Fruit fly (Drosophila melanogaster) whole organism, embryonic: ENCODE results near the gene CtsF.

ENCODE experiments used
- Aef1 ChIP-seq: fragments of 200-800 bp; sonication (Bioruptor generic); IDR thresholded peaks from 3 replicates; pipeline ENCODE4 v1.3.6; 2022; ENCODE audit warnings: missing biosample characterization, missing genetic modification characterization
- B-H1 ChIP-seq: fragments of 200-800 bp; sonication (Bioruptor generic); IDR thresholded peaks from 3 replicates; pipeline ENCODE4 v1.3.6; 2022; ENCODE audit warnings: missing biosample characterization, missing genetic modification characterization
- BEAF-32 ChIP-seq: fragments of 200-800 bp; sonication (Bioruptor generic); optimal IDR thresholded peaks from 3 replicates; lab custom pipeline; 2017; ENCODE audit warnings: missing biosample characterization, missing genetic modification characterization, mild to moderate bottlenecking, moderate library complexity, missing genetic modification reagents
- CG10959 ChIP-seq: fragments of 200-800 bp; sonication (Bioruptor generic); IDR thresholded peaks from 2 replicates; pipeline ENCODE4 v1.3.6; 2022; ENCODE audit warnings: missing biosample characterization, missing genetic modification characterization
- CG12155 ChIP-seq: fragments of 200-800 bp; sonication (Bioruptor generic); optimal IDR thresholded peaks from 3 replicates; lab custom pipeline; 2016; ENCODE audit warnings: missing biosample characterization, missing genetic modification characterization
- CG15696 ChIP-seq: fragments of 200-800 bp; sonication (Bioruptor generic); optimal IDR thresholded peaks from 2 replicates; lab custom pipeline; 2019; ENCODE audit warnings: missing biosample characterization, mild to moderate bottlenecking, missing genetic modification characterization, moderate library complexity
- CG16779 ChIP-seq: fragments of 200-800 bp; sonication (Bioruptor generic); IDR thresholded peaks from 2 replicates; pipeline ENCODE4 v1.3.6; 2022; ENCODE audit warnings: missing biosample characterization, missing genetic modification characterization
- CG2678 ChIP-seq: fragments of 200-800 bp; sonication (Bioruptor generic); optimal IDR thresholded peaks from 3 replicates; lab custom pipeline; 2019; ENCODE audit warnings: missing biosample characterization, mild to moderate bottlenecking, missing genetic modification characterization, moderate library complexity
- CG4360 ChIP-seq: fragments of 200-800 bp; sonication (Bioruptor generic); IDR thresholded peaks from 2 replicates; pipeline ENCODE4 v1.3.6; 2022; ENCODE audit warnings: missing biosample characterization, missing genetic modification characterization
- CG43689 ChIP-seq: fragments of 200-800 bp; sonication (Bioruptor generic); IDR thresholded peaks from 2 replicates; pipeline ENCODE4 v1.3.6; 2022; ENCODE audit warnings: missing biosample characterization, missing genetic modification characterization
- CG6765 ChIP-seq: fragments of 200-800 bp; sonication (Bioruptor generic); optimal IDR thresholded peaks from 3 replicates; lab custom pipeline; 2017; ENCODE audit warnings: missing biosample characterization, mild to moderate bottlenecking, missing genetic modification characterization
- CG7357 ChIP-seq: fragments of 200-800 bp; sonication (Bioruptor generic); IDR thresholded peaks from 3 replicates; pipeline ENCODE4 v1.3.6; 2022; ENCODE audit warnings: missing biosample characterization, missing genetic modification characterization
- CG7963 ChIP-seq: fragments of 200-800 bp; sonication (Bioruptor generic); IDR thresholded peaks from 3 replicates; pipeline ENCODE4 v1.3.6; 2022; ENCODE audit warnings: missing biosample characterization, missing genetic modification characterization; ENCODE audit not compliant: partially characterized antibody
- CG8281 ChIP-seq: fragments of 200-800 bp; sonication (Bioruptor generic); optimal IDR thresholded peaks from 2 replicates; lab custom pipeline; 2018; ENCODE audit warnings: missing biosample characterization, mild to moderate bottlenecking, missing genetic modification characterization, moderate library complexity
- CG8765 ChIP-seq: fragments of 200-800 bp; sonication (Bioruptor generic); IDR thresholded peaks from 2 replicates; pipeline ENCODE4 v1.3.6; 2022; ENCODE audit warnings: missing biosample characterization, missing genetic modification characterization
- CG9437 ChIP-seq: fragments of 200-800 bp; sonication (Bioruptor generic); optimal IDR thresholded peaks from 2 replicates; lab custom pipeline; 2018; ENCODE audit warnings: missing biosample characterization, mild to moderate bottlenecking, missing genetic modification characterization
- CG9932 ChIP-seq: fragments of 200-800 bp; sonication (Bioruptor generic); IDR thresholded peaks from 2 replicates; pipeline ENCODE4 v1.3.6; 2022; ENCODE audit warnings: missing biosample characterization, missing genetic modification characterization
- CTCF ChIP-seq: fragments of 200-800 bp; sonication (Bioruptor generic); optimal IDR thresholded peaks from 2 replicates; lab custom pipeline; 2017; ENCODE audit warnings: missing biosample characterization, mild to moderate bottlenecking, missing genetic modification characterization, moderate library complexity
- Drgx ChIP-seq: fragments of 200-800 bp; sonication (Bioruptor generic); IDR thresholded peaks from 2 replicates; pipeline ENCODE4 v1.3.6; 2022; ENCODE audit warnings: missing biosample characterization, missing genetic modification characterization
- ERR ChIP-seq: fragments of 200-800 bp; sonication (Bioruptor generic); optimal IDR thresholded peaks from 2 replicates; lab custom pipeline; 2016; ENCODE audit warnings: missing biosample characterization, missing genetic modification characterization
- Ets65A ChIP-seq: fragments of 200-800 bp; sonication (Bioruptor generic); peaks from one replicate; lab custom pipeline; 2016; ENCODE audit warnings: missing biosample characterization, missing genetic modification characterization
- HmgZ ChIP-seq: fragments of 200-800 bp; sonication (Bioruptor generic); optimal IDR thresholded peaks from 2 replicates; lab custom pipeline; 2018; ENCODE audit warnings: missing biosample characterization, mild to moderate bottlenecking, missing genetic modification characterization
- Hr51 ChIP-seq, 2 experiments: fragments of 200-800 bp; sonication (Bioruptor generic); optimal IDR thresholded peaks; 2 replicates in 1 of 2; 3 replicates in 1 of 2; lab custom pipeline; 2016 to 2018; ENCODE audit warnings: missing biosample characterization in 2 of 2, missing genetic modification characterization in 2 of 2, mild to moderate bottlenecking in 1 of 2, moderate library complexity in 1 of 2
- MBD-R2 ChIP-seq: fragments of 200-800 bp; sonication (Bioruptor generic); IDR thresholded peaks from 2 replicates; pipeline ENCODE4 v1.3.6; 2022; ENCODE audit warnings: missing biosample characterization, missing genetic modification characterization
- Myb ChIP-seq: fragments of 200-800 bp; sonication (Bioruptor generic); optimal IDR thresholded peaks from 2 replicates; lab custom pipeline; 2016; ENCODE audit warnings: missing biosample characterization, missing genetic modification characterization
- NC2α ChIP-seq: fragments of 200-800 bp; sonication (Bioruptor generic); optimal IDR thresholded peaks from 2 replicates; lab custom pipeline; 2016; ENCODE audit warnings: missing biosample characterization, missing genetic modification characterization
- NfI ChIP-seq: fragments of 200-800 bp; sonication (Bioruptor generic); optimal IDR thresholded peaks from 3 replicates; lab custom pipeline; 2018; ENCODE audit warnings: missing biosample characterization, mild to moderate bottlenecking, missing genetic modification characterization, moderate library complexity
- Oli ChIP-seq: fragments of 200-800 bp; sonication (Bioruptor generic); optimal IDR thresholded peaks from 2 replicates; lab custom pipeline; 2018; ENCODE audit warnings: missing biosample characterization, mild to moderate bottlenecking, missing genetic modification characterization, moderate library complexity
- Side ChIP-seq: fragments of 200-800 bp; sonication (Bioruptor generic); optimal IDR thresholded peaks from 2 replicates; lab custom pipeline; 2016; ENCODE audit warnings: missing biosample characterization, missing genetic modification characterization
- Ssrp ChIP-seq: fragments of 200-800 bp; sonication (Bioruptor generic); optimal IDR thresholded peaks from 2 replicates; lab custom pipeline; 2018; ENCODE audit warnings: missing biosample characterization, mild to moderate bottlenecking, missing genetic modification characterization, moderate library complexity
- Xbp1 ChIP-seq: fragments of 200-800 bp; sonication (Bioruptor generic); optimal IDR thresholded peaks from 3 replicates; lab custom pipeline; 2016; ENCODE audit warnings: missing biosample characterization, mild to moderate bottlenecking, missing genetic modification characterization
- abd-A ChIP-seq: fragments of 200-800 bp; sonication (Bioruptor generic); optimal IDR thresholded peaks from 3 replicates; lab custom pipeline; 2019; ENCODE audit warnings: missing biosample characterization, mild to moderate bottlenecking, missing genetic modification characterization, moderate library complexity
- da ChIP-seq: fragments of 200-800 bp; sonication (Bioruptor generic); optimal IDR thresholded peaks from 2 replicates; lab custom pipeline; 2016; ENCODE audit warnings: missing biosample characterization, missing genetic modification characterization
- hb ChIP-seq: fragments of 200-800 bp; sonication (Bioruptor generic); IDR thresholded peaks from 3 replicates; pipeline ENCODE4 v1.3.6; 2022; ENCODE audit warnings: missing biosample characterization, missing genetic modification characterization; ENCODE audit not compliant: partially characterized antibody
- jing ChIP-seq: fragments of 200-800 bp; sonication (Bioruptor generic); optimal IDR thresholded peaks from 2 replicates; lab custom pipeline; 2018; ENCODE audit warnings: missing biosample characterization, mild to moderate bottlenecking, missing genetic modification characterization
- lov ChIP-seq, 2 experiments: fragments of 200-800 bp in 1 of 2; fragments of >200 bp in 1 of 2; sonication (Bioruptor generic) in 1 of 2; IDR thresholded peaks in 1 of 2; optimal IDR thresholded peaks in 1 of 2; 2 replicates in 1 of 2; 3 replicates in 1 of 2; pipeline versions ENCODE4 v1.3.6 to Lab custom; 2017 to 2022; ENCODE audit warnings: missing biosample characterization in 1 of 2, missing genetic modification characterization in 1 of 2
- odd ChIP-seq: fragments of 200-800 bp; sonication (Bioruptor generic); optimal IDR thresholded peaks from 2 replicates; lab custom pipeline; 2017; ENCODE audit warnings: missing biosample characterization, mild to moderate bottlenecking, missing genetic modification characterization
- run ChIP-seq: fragments of 200-800 bp; sonication (Bioruptor generic); optimal IDR thresholded peaks from 3 replicates; lab custom pipeline; 2018; ENCODE audit warnings: missing biosample characterization, mild to moderate bottlenecking, missing genetic modification characterization
- sim ChIP-seq: fragments of 200-800 bp; sonication (Bioruptor generic); IDR thresholded peaks from 2 replicates; pipeline ENCODE4 v1.3.6; 2022; ENCODE audit warnings: missing biosample characterization, missing genetic modification characterization
- so ChIP-seq: fragments of 200-800 bp; sonication (Bioruptor generic); IDR thresholded peaks from 3 replicates; pipeline ENCODE4 v1.3.6; 2022; ENCODE audit warnings: missing biosample characterization, missing genetic modification characterization
- sqz ChIP-seq: fragments of 200-800 bp; sonication (Bioruptor generic); optimal IDR thresholded peaks from 3 replicates; lab custom pipeline; 2018; ENCODE audit warnings: missing biosample characterization, mild to moderate bottlenecking, missing genetic modification characterization
- sr ChIP-seq: fragments of 200-800 bp; sonication (Bioruptor generic); IDR thresholded peaks from 3 replicates; pipeline ENCODE4 v1.3.6; 2022; ENCODE audit warnings: missing biosample characterization, missing genetic modification characterization
- ssp ChIP-seq: fragments of 200-800 bp; sonication (Bioruptor generic); IDR thresholded peaks from 2 replicates; pipeline ENCODE4 v1.3.6; 2022; ENCODE audit warnings: missing biosample characterization, missing genetic modification characterization
- sug ChIP-seq: fragments of 200-800 bp; optimal IDR thresholded peaks from 2 replicates; lab custom pipeline; 2019; ENCODE audit warnings: missing biosample characterization, mild to moderate bottlenecking, missing genetic modification characterization, moderate library complexity
- unc-4 ChIP-seq: fragments of 200-800 bp; sonication (Bioruptor generic); IDR thresholded peaks from 2 replicates; pipeline ENCODE4 v1.3.6; 2022; ENCODE audit warnings: missing biosample characterization, missing genetic modification characterization; ENCODE audit not compliant: partially characterized antibody
- vnd ChIP-seq: fragments of 200-800 bp; sonication (Bioruptor generic); IDR thresholded peaks from 3 replicates; pipeline ENCODE4 v1.3.6; 2022; ENCODE audit warnings: missing biosample characterization, missing genetic modification characterization; ENCODE audit not compliant: partially characterized antibody
- vvl ChIP-seq: fragments of 200-800 bp; sonication (Bioruptor generic); IDR thresholded peaks from 2 replicates; pipeline ENCODE4 v1.3.6; 2022; ENCODE audit warnings: missing biosample characterization, missing genetic modification characterization
- wor ChIP-seq: fragments of 200-800 bp; sonication (Bioruptor generic); IDR thresholded peaks from 2 replicates; pipeline ENCODE4 v1.3.6; 2022; ENCODE audit warnings: missing biosample characterization, missing genetic modification characterization

Gene CtsF

DNA sequence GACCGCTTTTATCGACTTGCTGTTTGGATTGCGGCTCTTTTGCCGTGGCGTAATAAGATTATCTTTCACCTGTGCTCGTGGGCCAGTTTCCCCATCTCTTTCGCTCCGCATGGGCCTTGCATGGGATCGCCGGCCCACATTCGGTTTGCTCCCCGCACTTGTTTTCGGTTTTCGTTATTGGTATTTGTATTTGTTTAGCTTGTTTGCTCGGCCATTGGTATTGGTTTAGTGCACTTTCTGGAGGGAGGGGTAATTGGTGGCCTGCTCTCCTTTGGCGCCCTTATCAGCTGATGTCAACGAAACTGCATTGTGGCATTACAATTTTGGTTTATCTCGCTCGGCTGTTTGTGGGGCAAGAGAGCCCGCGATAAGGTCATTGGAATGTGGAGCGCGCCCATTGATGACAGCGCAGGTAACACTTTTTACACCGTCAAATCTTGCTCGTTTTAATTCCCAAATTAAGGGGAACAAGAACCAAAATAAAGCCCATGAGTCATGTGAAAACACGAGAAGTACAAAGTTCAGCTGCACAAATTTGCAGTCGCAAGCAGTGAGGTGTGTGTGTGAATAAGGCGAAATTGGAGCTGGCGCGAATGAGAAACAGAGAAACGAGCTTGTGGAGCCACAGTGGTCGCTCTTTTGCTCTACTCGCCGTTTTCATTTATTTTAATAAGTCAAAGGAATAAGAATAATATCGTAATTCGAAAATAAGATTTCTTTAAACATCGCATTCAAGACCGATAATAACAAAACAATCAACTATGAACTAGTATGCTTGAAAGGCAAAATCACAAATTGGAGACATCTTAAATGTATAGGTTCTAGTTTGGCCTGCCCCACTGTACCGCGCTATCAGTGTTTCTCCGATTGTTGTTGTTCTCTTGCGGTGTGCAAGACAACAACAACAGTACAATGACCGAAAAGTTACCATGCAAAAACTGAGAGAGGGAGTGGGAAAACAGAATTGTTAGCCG lies 35.9 kb downstream of the CtsF start (continued):
- TF ChIP-seq CG2678 (tag; lab: Kevin White, UChicago) (peak; percentile 93), sr (GFP tag; lab: Robert Waterston, UW) (peak; percentile 98), NfI (GFP tag; lab: Kevin White, UChicago) (peak; percentile 74), BEAF-32 (GFP tag; lab: Kevin White, UChicago) (no peak), MBD-R2 (GFP tag; lab: Robert Waterston, UW) (peak; percentile 48; the same call in 1 of the 2 replicates), CG7963 (GFP tag; lab: Robert Waterston, UW) (no peak), wor (peak; percentile 81), sim (GFP tag; lab: Robert Waterston, UW) (peak; percentile 99), odd (GFP tag; lab: Kevin White, UChicago) (peak; percentile 97), lov (optimal IDR thresholded peaks at IDR 0.05; lab: Kevin White, UChicago) (no peak), lov (GFP tag; IDR thresholded peaks at IDR 0.05; lab: Robert Waterston, UW) (peak; percentile 99), sug (tag; lab: Kevin White, UChicago) (peak; percentile 74), NC2α (GFP tag; lab: Kevin White, UChicago) (peak; percentile 99), CG12155 (peak; percentile 79), hb (GFP tag; lab: Robert Waterston, UW) (no peak), CG10959 (GFP tag; lab: Robert Waterston, UW) (peak; percentile 97), CG8281 (tag; lab: Kevin White, UChicago) (peak; percentile 86), CG43689 (GFP tag; lab: Robert Waterston, UW) (peak; percentile 82), Xbp1 (GFP tag; lab: Kevin White, UChicago) (peak; percentile 86), Aef1 (GFP tag; lab: Robert Waterston, UW) (peak; percentile 73), Oli (tag; lab: Kevin White, UChicago) (peak; percentile 78), CG9437 (GFP tag; lab: Kevin White, UChicago) (peak; percentile 44), HmgZ (peak; percentile 93), Myb (GFP tag; lab: Kevin White, UChicago) (peak; percentile 82), Side (peak; percentile 99), CG6765 (GFP tag; lab: Kevin White, UChicago) (peak; percentile 56), vvl (peak; percentile 97), CG7357 (peak; percentile 70; the same call in 2 of the 3 replicates), ERR (GFP tag; lab: Kevin White, UChicago) (peak; percentile 96), Ssrp (tag; lab: Kevin White, UChicago) (peak; percentile 63), vnd (GFP tag; lab: Robert Waterston, UW) (no peak), run (tag; lab: Kevin White, UChicago) (peak; percentile 93), Ets65A (GFP tag; lab: Kevin White, UChicago) (peak; percentile 92), CG16779 (peak; percentile 86), so (GFP tag; lab: Robert Waterston, UW) (peak; percentile 96), da (GFP tag; lab: Kevin White, UChicago) (peak; percentile 98), Drgx (peak; percentile 90), sqz (GFP tag; lab: Kevin White, UChicago) (peak; percentile 97), B-H1 (GFP tag; lab: Robert Waterston, UW) (peak; percentile 88), ssp (GFP tag; lab: Robert Waterston, UW) (peak; percentile 77), CG15696 (tag; lab: Kevin White, UChicago) (peak; percentile 100), Hr51 (GFP tag; optimal IDR thresholded peaks at IDR 0.05; lab: Kevin White, UChicago) (peak; percentile 77 to 99), unc-4 (GFP tag; lab: Robert Waterston, UW) (no peak; the same call in 1 of the 2 replicates), jing (GFP tag; lab: Kevin White, UChicago) (peak; percentile 93), CTCF (GFP tag; lab: Kevin White, UChicago) (peak; percentile 72), CG9932 (GFP tag; lab: Robert Waterston, UW) (peak; percentile 55), CG8765 (GFP tag; lab: Robert Waterston, UW) (peak; percentile 84), abd-A (tag; lab: Kevin White, UChicago) (peak; percentile 13), CG4360 (GFP tag; lab: Robert Waterston, UW) (peak; percentile 93)
